Fruit fly (Drosophila melanogaster) whole organism, embryonic: Measurements from ENCODE around the gene CG33298.

ENCODE experiments used
- Bgb ChIP-seq: fragments of 200-800 bp; sonication (Bioruptor generic); IDR thresholded peaks from 2 replicates; pipeline ENCODE4 v1.3.6; 2022; ENCODE audit warnings: missing biosample characterization, missing genetic modification characterization; ENCODE audit not compliant: partially characterized antibody
- CG15011 ChIP-seq: fragments of 200-800 bp; sonication (Bioruptor generic); optimal IDR thresholded peaks from 3 replicates; lab custom pipeline; 2018; ENCODE audit warnings: missing biosample characterization, mild to moderate bottlenecking, missing genetic modification characterization
- CG1603 ChIP-seq: fragments of 200-800 bp; sonication (Bioruptor generic); optimal IDR thresholded peaks from 2 replicates; lab custom pipeline; 2019; ENCODE audit warnings: missing biosample characterization, mild to moderate bottlenecking, missing genetic modification characterization, moderate library complexity
- CG17361 ChIP-seq: fragments of 200-800 bp; sonication (Bioruptor generic); IDR thresholded peaks from 3 replicates; pipeline ENCODE4 v1.3.6; 2022; ENCODE audit warnings: missing biosample characterization, missing genetic modification characterization
- CG17912 ChIP-seq: fragments of 200-800 bp; sonication (Bioruptor generic); optimal IDR thresholded peaks from 2 replicates; lab custom pipeline; 2018; ENCODE audit warnings: missing biosample characterization, mild to moderate bottlenecking, missing genetic modification characterization
- CG18262 ChIP-seq: fragments of 200-800 bp; optimal IDR thresholded peaks from 3 replicates; lab custom pipeline; 2019; ENCODE audit warnings: missing biosample characterization, mild to moderate bottlenecking, missing genetic modification characterization, moderate library complexity
- CG18619 ChIP-seq: fragments of 200-800 bp; sonication (Bioruptor generic); optimal IDR thresholded peaks from 3 replicates; lab custom pipeline; 2017; ENCODE audit warnings: missing biosample characterization, mild to moderate bottlenecking, missing genetic modification characterization
- CG3065 ChIP-seq: fragments of 200-800 bp; sonication (Bioruptor generic); optimal IDR thresholded peaks from 2 replicates; lab custom pipeline; 2016; ENCODE audit warnings: missing biosample characterization, missing genetic modification characterization
- CG34376 ChIP-seq: fragments of 200-800 bp; sonication (Bioruptor generic); optimal IDR thresholded peaks from 2 replicates; lab custom pipeline; 2018; ENCODE audit warnings: missing biosample characterization, mild to moderate bottlenecking, missing genetic modification characterization
- CG5953 ChIP-seq: fragments of 200-800 bp; sonication (Bioruptor generic); IDR thresholded peaks from 2 replicates; pipeline ENCODE4 v1.3.6; 2022; ENCODE audit warnings: missing biosample characterization, missing genetic modification characterization
- CG6654 ChIP-seq: fragments of 200-800 bp; sonication (Bioruptor generic); optimal IDR thresholded peaks from 2 replicates; lab custom pipeline; 2017; ENCODE audit warnings: missing biosample characterization, mild to moderate bottlenecking, missing genetic modification characterization
- CG7372 ChIP-seq: fragments of 200-800 bp; sonication (Bioruptor generic); IDR thresholded peaks from 2 replicates; pipeline ENCODE4 v1.3.6; 2022; ENCODE audit warnings: missing biosample characterization, missing genetic modification characterization
- CG7556 ChIP-seq: fragments of 200-800 bp; sonication (Bioruptor generic); optimal IDR thresholded peaks from 2 replicates; lab custom pipeline; 2017; ENCODE audit warnings: missing biosample characterization, mild to moderate bottlenecking, missing genetic modification characterization
- CG7839 ChIP-seq: fragments of 200-800 bp; sonication (Bioruptor generic); optimal IDR thresholded peaks from 3 replicates; lab custom pipeline; 2018; ENCODE audit warnings: missing biosample characterization, mild to moderate bottlenecking, missing genetic modification characterization, moderate library complexity
- CG7963 ChIP-seq: fragments of 200-800 bp; sonication (Bioruptor generic); IDR thresholded peaks from 3 replicates; pipeline ENCODE4 v1.3.6; 2022; ENCODE audit warnings: missing biosample characterization, missing genetic modification characterization; ENCODE audit not compliant: partially characterized antibody
- CG8359 ChIP-seq: fragments of 200-800 bp; sonication (Bioruptor generic); optimal IDR thresholded peaks from 2 replicates; lab custom pipeline; 2017; ENCODE audit warnings: missing biosample characterization, mild to moderate bottlenecking, missing genetic modification characterization, borderline replicate concordance
- CG8388 ChIP-seq: fragments of 200-800 bp; sonication (Bioruptor generic); optimal IDR thresholded peaks from 2 replicates; lab custom pipeline; 2019; ENCODE audit warnings: missing biosample characterization, mild to moderate bottlenecking, missing genetic modification characterization, moderate library complexity
- CG9932 ChIP-seq: fragments of 200-800 bp; sonication (Bioruptor generic); IDR thresholded peaks from 2 replicates; pipeline ENCODE4 v1.3.6; 2022; ENCODE audit warnings: missing biosample characterization, missing genetic modification characterization
- CHES-1-like ChIP-seq: fragments of 200-800 bp; sonication (Bioruptor generic); optimal IDR thresholded peaks from 2 replicates; lab custom pipeline; 2016; ENCODE audit warnings: missing biosample characterization, missing genetic modification characterization
- CoRest ChIP-seq: fragments of 200-800 bp; sonication (Bioruptor generic); optimal IDR thresholded peaks from 3 replicates; lab custom pipeline; 2018; ENCODE audit warnings: missing biosample characterization, mild to moderate bottlenecking, missing genetic modification characterization, moderate library complexity
- Elba2 ChIP-seq: fragments of 200-800 bp; sonication (Bioruptor generic); optimal IDR thresholded peaks from 3 replicates; lab custom pipeline; 2016; ENCODE audit warnings: missing biosample characterization, missing genetic modification characterization
- Fer2 ChIP-seq: fragments of 200-800 bp; sonication (Bioruptor generic); optimal IDR thresholded peaks from 2 replicates; lab custom pipeline; 2018; ENCODE audit warnings: missing biosample characterization, mild to moderate bottlenecking, missing genetic modification characterization, moderate library complexity
- HLHmδ ChIP-seq: fragments of 200-800 bp; sonication (Bioruptor generic); optimal IDR thresholded peaks from 2 replicates; lab custom pipeline; 2018; ENCODE audit warnings: missing biosample characterization, mild to moderate bottlenecking, missing genetic modification characterization, moderate library complexity
- Mrtf ChIP-seq: fragments of 200-800 bp; sonication (Bioruptor generic); IDR thresholded peaks from 3 replicates; pipeline ENCODE4 v1.3.6; 2022; ENCODE audit warnings: missing biosample characterization, missing genetic modification characterization
- NFAT ChIP-seq: fragments of 200-800 bp; sonication (Bioruptor generic); IDR thresholded peaks from 2 replicates; pipeline ENCODE4 v1.3.6; 2022; ENCODE audit warnings: missing biosample characterization, missing genetic modification characterization
- Rfx ChIP-seq: fragments of 200-800 bp; sonication (Bioruptor generic); IDR thresholded peaks from 2 replicates; pipeline ENCODE4 v1.3.6; 2022; ENCODE audit warnings: missing biosample characterization, missing genetic modification characterization
- Sry-δ ChIP-seq: fragments of 200-800 bp; sonication (Bioruptor generic); optimal IDR thresholded peaks from 2 replicates; lab custom pipeline; 2016; ENCODE audit warnings: missing biosample characterization, missing genetic modification characterization
- Stat92E ChIP-seq, 3 experiments: fragments of >200 bp in 2 of 3; fragments of 200-800 bp in 1 of 3; sonication (Bioruptor generic) in 1 of 3; optimal IDR thresholded peaks; 2 replicates each; lab custom pipeline; 2017 to 2019; ENCODE audit warnings: missing biosample characterization in 3 of 3, missing genetic modification characterization in 3 of 3, mild to moderate bottlenecking in 1 of 3, moderate library complexity in 1 of 3
- Vsx1 ChIP-seq: fragments of 200-800 bp; sonication (Bioruptor generic); optimal IDR thresholded peaks from 2 replicates; lab custom pipeline; 2017; ENCODE audit warnings: missing biosample characterization, mild to moderate bottlenecking, missing genetic modification characterization, missing genetic modification reagents
- Xbp1 ChIP-seq: fragments of 200-800 bp; sonication (Bioruptor generic); optimal IDR thresholded peaks from 3 replicates; lab custom pipeline; 2016; ENCODE audit warnings: missing biosample characterization, mild to moderate bottlenecking, missing genetic modification characterization
- ato ChIP-seq: fragments of 200-800 bp; sonication (Bioruptor generic); IDR thresholded peaks from 2 replicates; pipeline ENCODE4 v1.3.6; 2022; ENCODE audit warnings: missing biosample characterization, missing genetic modification characterization; ENCODE audit not compliant: partially characterized antibody
- croc ChIP-seq: fragments of 200-800 bp; sonication (Bioruptor generic); conservative IDR thresholded peaks from 3 replicates; pipeline ENCODE4 v1.3.6; 2022; ENCODE audit warnings: missing biosample characterization, missing genetic modification characterization
- fd102C ChIP-seq: fragments of 200-800 bp; sonication (Bioruptor generic); optimal IDR thresholded peaks from 2 replicates; lab custom pipeline; 2018; ENCODE audit warnings: missing biosample characterization, mild to moderate bottlenecking, missing genetic modification characterization, moderate library complexity
- fd64A ChIP-seq: fragments of 200-800 bp; sonication (Bioruptor generic); optimal IDR thresholded peaks from 3 replicates; lab custom pipeline; 2018; ENCODE audit warnings: missing biosample characterization, mild to moderate bottlenecking, missing genetic modification characterization
- fu2 ChIP-seq: fragments of 200-800 bp; sonication (Bioruptor generic); optimal IDR thresholded peaks from 2 replicates; lab custom pipeline; 2016; ENCODE audit warnings: missing biosample characterization, missing genetic modification characterization
- gsb-n ChIP-seq: fragments of 200-800 bp; sonication (Bioruptor generic); optimal IDR thresholded peaks from 3 replicates; lab custom pipeline; 2018; ENCODE audit warnings: missing biosample characterization, mild to moderate bottlenecking, missing genetic modification characterization
- h ChIP-seq: fragments of >200 bp; optimal IDR thresholded peaks from 2 replicates; lab custom pipeline; 2017
- hbn ChIP-seq: fragments of 200-800 bp; sonication (Bioruptor generic); IDR thresholded peaks from 2 replicates; pipeline ENCODE4 v1.3.6; 2022; ENCODE audit warnings: missing biosample characterization, missing genetic modification characterization; ENCODE audit not compliant: partially characterized antibody
- inv ChIP-seq: fragments of 200-800 bp; sonication (Bioruptor generic); IDR thresholded peaks from 2 replicates; pipeline ENCODE4 v1.3.6; 2022; ENCODE audit warnings: missing biosample characterization, missing genetic modification characterization; ENCODE audit not compliant: partially characterized antibody
- odd ChIP-seq: fragments of 200-800 bp; sonication (Bioruptor generic); optimal IDR thresholded peaks from 2 replicates; lab custom pipeline; 2017; ENCODE audit warnings: missing biosample characterization, mild to moderate bottlenecking, missing genetic modification characterization
- rib ChIP-seq: fragments of 200-800 bp; sonication (Bioruptor generic); IDR thresholded peaks from 2 replicates; pipeline ENCODE4 v1.3.6; 2022; ENCODE audit warnings: missing biosample characterization, missing genetic modification characterization
- seq ChIP-seq: fragments of 200-800 bp; sonication (Bioruptor generic); IDR thresholded peaks from 2 replicates; pipeline ENCODE4 v1.3.6; 2022; ENCODE audit warnings: missing biosample characterization, missing genetic modification characterization
- sna ChIP-seq: fragments of 200-800 bp; sonication (Bioruptor generic); IDR thresholded peaks from 2 replicates; pipeline ENCODE4 v1.3.6; 2022; ENCODE audit warnings: missing biosample characterization, missing genetic modification characterization; ENCODE audit not compliant: partially characterized antibody
- toy ChIP-seq: fragments of 200-800 bp; sonication (Bioruptor generic); IDR thresholded peaks from 2 replicates; pipeline ENCODE4 v1.3.6; 2022; ENCODE audit warnings: missing biosample characterization, missing genetic modification characterization
- vvl ChIP-seq: fragments of 200-800 bp; sonication (Bioruptor generic); IDR thresholded peaks from 2 replicates; pipeline ENCODE4 v1.3.6; 2022; ENCODE audit warnings: missing biosample characterization, missing genetic modification characterization
- zen2 ChIP-seq: fragments of 200-800 bp; sonication (Bioruptor generic); IDR thresholded peaks from 3 replicates; pipeline ENCODE4 v1.3.6; 2022; ENCODE audit warnings: missing biosample characterization, missing genetic modification characterization; ENCODE audit not compliant: partially characterized antibody
- zf30C ChIP-seq: fragments of 200-800 bp; sonication (Bioruptor generic); optimal IDR thresholded peaks from 3 replicates; lab custom pipeline; 2018; ENCODE audit warnings: missing biosample characterization, mild to moderate bottlenecking, missing genetic modification characterization
- zfh1 ChIP-seq: fragments of 200-800 bp; sonication (Bioruptor generic); IDR thresholded peaks from 3 replicates; pipeline ENCODE4 v1.3.6; 2022; ENCODE audit warnings: missing biosample characterization, missing genetic modification characterization

Gene CG33298

DNA sequence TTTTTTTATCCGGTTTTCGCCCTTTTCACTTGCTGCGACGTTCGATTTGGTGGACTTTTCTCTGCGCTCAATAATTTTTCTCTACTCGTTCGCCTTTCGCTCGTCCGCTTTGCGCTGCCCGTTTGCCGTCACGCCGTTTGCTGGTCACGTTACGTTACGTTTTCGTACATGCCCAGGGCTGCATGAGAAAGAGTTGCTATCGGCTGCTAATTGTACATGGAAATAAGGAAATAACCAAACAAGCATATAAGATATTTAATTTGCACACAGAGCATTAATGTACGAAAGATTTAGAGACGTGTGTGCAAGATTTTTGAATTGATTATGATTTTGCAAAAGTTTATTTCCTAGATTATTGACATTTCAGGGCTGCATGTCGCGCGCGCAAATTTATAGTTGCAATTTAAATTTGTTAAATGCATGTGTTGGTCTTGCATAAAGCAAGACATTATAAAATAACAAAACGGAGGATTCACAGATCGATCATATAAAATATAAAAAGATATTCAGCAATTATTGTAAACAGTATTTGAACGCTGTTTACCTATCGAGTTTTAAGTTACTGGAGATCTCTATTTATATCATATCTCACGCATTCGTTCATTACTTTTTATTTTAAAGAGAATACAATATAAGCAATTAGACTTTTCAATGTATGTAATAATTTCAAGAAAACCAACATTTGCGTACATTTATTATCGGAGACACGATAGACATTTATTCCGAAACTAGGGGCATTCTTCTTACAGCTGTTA is 434 bp upstream of the CG33298 start, which contains the start of gene Gdi (continued):
- no peak for TF ChIP-seq CG7963 (GFP tag; lab: Robert Waterston, UW)
- TF ChIP-seq vvl = peak; percentile 45; the same call in 1 of the 2 replicates
- no peak for TF ChIP-seq CG3065 (GFP tag; lab: Kevin White, UChicago)
- peak; percentile 23 for TF ChIP-seq Bgb (GFP tag; lab: Robert Waterston, UW)
- TF ChIP-seq CG7839 (tag; lab: Kevin White, UChicago) = peak; percentile 25
- TF ChIP-seq toy (GFP tag; lab: Robert Waterston, UW) = no peak
- TF ChIP-seq Vsx1 = no peak
- no peak for TF ChIP-seq ato (GFP tag; lab: Robert Waterston, UW)
- TF ChIP-seq CG34376 = no peak
- TF ChIP-seq HLHmδ (GFP tag; lab: Kevin White, UChicago) = no peak
- no peak for TF ChIP-seq Stat92E (GFP tag; optimal IDR thresholded peaks at IDR 0.05; lab: Kevin White, UChicago)
- TF ChIP-seq CG9932 (GFP tag; lab: Robert Waterston, UW) = peak; percentile 72
- peak; percentile 24; the same call in 1 of the 3 replicates for TF ChIP-seq CG17361 (GFP tag; lab: Robert Waterston, UW)
- no peak for TF ChIP-seq odd (GFP tag; lab: Kevin White, UChicago)
- TF ChIP-seq Xbp1 = peak; percentile 39
- 0 out of 3 replicates have a peak, but pooled peaks have one; percentile 15 for TF ChIP-seq Mrtf
- TF ChIP-seq CG18262 (tag; lab: Kevin White, UChicago) = peak; percentile 10
- TF ChIP-seq CG5953 (GFP tag; lab: Robert Waterston, UW) = no peak
- TF ChIP-seq NFAT (GFP tag; lab: Robert Waterston, UW) = peak; percentile 61; the same call in 1 of the 2 replicates
- no peak for TF ChIP-seq zf30C
- TF ChIP-seq CoRest (tag; lab: Kevin White, UChicago) = peak; percentile 42
- TF ChIP-seq gsb-n (tag; lab: Kevin White, UChicago) = no peak
- TF ChIP-seq sna (GFP tag; lab: Robert Waterston, UW) = 0 out of 2 replicates have a peak, but pooled peaks have one; percentile 20
- TF ChIP-seq seq (GFP tag; lab: Robert Waterston, UW) = no peak
- TF ChIP-seq CG7556 (GFP tag; lab: Kevin White, UChicago) = no peak
- TF ChIP-seq Fer2 (tag; lab: Kevin White, UChicago) = peak; percentile 7
- TF ChIP-seq fd64A (GFP tag; lab: Kevin White, UChicago) = no peak
- no peak for TF ChIP-seq CG8388 (GFP tag; lab: Kevin White, UChicago)
- peak; percentile 65 for TF ChIP-seq CG1603 (tag; lab: Kevin White, UChicago)
- no peak for TF ChIP-seq fd102C
- no peak for TF ChIP-seq CG7372 (GFP tag; lab: Robert Waterston, UW)
- no peak for TF ChIP-seq CG18619
- TF ChIP-seq CG8359 = no peak
- TF ChIP-seq croc (GFP tag; lab: Robert Waterston, UW) = no peak
- TF ChIP-seq Rfx (GFP tag; lab: Robert Waterston, UW) = peak; percentile 57
- no peak for TF ChIP-seq rib (GFP tag; lab: Robert Waterston, UW)
- TF ChIP-seq CG15011 (GFP tag; lab: Kevin White, UChicago) = no peak
- peak; percentile 46 for TF ChIP-seq Sry-δ (GFP tag; lab: Kevin White, UChicago)
- TF ChIP-seq h (lab: Kevin White, UChicago) = no peak
- no peak for TF ChIP-seq CG6654
- TF ChIP-seq inv (GFP tag; lab: Robert Waterston, UW) = no peak
- TF ChIP-seq hbn = peak; percentile 49
- TF ChIP-seq zen2 (GFP tag; lab: Robert Waterston, UW) = no peak; the same call in 2 of the 3 replicates
- no peak for TF ChIP-seq CG17912 (GFP tag; lab: Kevin White, UChicago)
- TF ChIP-seq zfh1 (GFP tag; lab: Robert Waterston, UW) = no peak
- TF ChIP-seq CHES-1-like (GFP tag; lab: Kevin White, UChicago) = peak; percentile 19
- peak; percentile 34 for TF ChIP-seq Elba2 (GFP tag; lab: Kevin White, UChicago)
- no peak for TF ChIP-seq fu2 (GFP tag; lab: Kevin White, UChicago)
